Worm (Caenorhabditis elegans): ENCODE data around the gene gst-6.

The gst-6 gene

ce11 chrII:4904778-4905177 is 25.1 kb downstream of the gst-6 start, which contains the start of gene btbd-10:
Gene btbd-10, plus strand, starts transcription at chrII:4905008.
- TF ChIP-seq R02D3.7 (tag; optimal IDR thresholded peaks at IDR 0.05): no peak
- no peak for TF ChIP-seq fos-1 (tag; optimal IDR thresholded peaks at IDR 0.05)
- TF ChIP-seq F13H6.1 (tag; optimal IDR thresholded peaks at IDR 0.05): no peak
- TF ChIP-seq unc-55 (GFP tag; optimal IDR thresholded peaks at IDR 0.05): no peak
- TF ChIP-seq lin-11 (tag; optimal IDR thresholded peaks at IDR 0.05): no peak
- no peak for TF ChIP-seq unc-62 (GFP tag; optimal IDR thresholded peaks at IDR 0.05)
- no peak for TF ChIP-seq unc-39 (tag; optimal IDR thresholded peaks at IDR 0.05)
- no peak for TF ChIP-seq zag-1 (tag; optimal IDR thresholded peaks at IDR 0.05)
- no peak for TF ChIP-seq elt-3 (tag; optimal IDR thresholded peaks at IDR 0.05)
- no peak for TF ChIP-seq mdl-1 (tag; optimal IDR thresholded peaks at IDR 0.05)
- no peak for TF ChIP-seq crh-2 (tag; optimal IDR thresholded peaks at IDR 0.05)
- TF ChIP-seq nhr-12 (tag; optimal IDR thresholded peaks at IDR 0.05): no peak
- TF ChIP-seq aly-2 (tag; optimal IDR thresholded peaks at IDR 0.05): no peak
- no peak for TF ChIP-seq sma-3 (GFP tag; optimal IDR thresholded peaks at IDR 0.05)
- no peak for TF ChIP-seq Y55F3AM.14 (GFP tag; optimal IDR thresholded peaks at IDR 0.05)
- TF ChIP-seq nhr-21 (tag; optimal IDR thresholded peaks at IDR 0.05): no peak
- TF ChIP-seq ZK546.5 (tag; optimal IDR thresholded peaks at IDR 0.05): no peak
- TF ChIP-seq skn-1 (tag; optimal IDR thresholded peaks at IDR 0.05): no peak

DNA sequence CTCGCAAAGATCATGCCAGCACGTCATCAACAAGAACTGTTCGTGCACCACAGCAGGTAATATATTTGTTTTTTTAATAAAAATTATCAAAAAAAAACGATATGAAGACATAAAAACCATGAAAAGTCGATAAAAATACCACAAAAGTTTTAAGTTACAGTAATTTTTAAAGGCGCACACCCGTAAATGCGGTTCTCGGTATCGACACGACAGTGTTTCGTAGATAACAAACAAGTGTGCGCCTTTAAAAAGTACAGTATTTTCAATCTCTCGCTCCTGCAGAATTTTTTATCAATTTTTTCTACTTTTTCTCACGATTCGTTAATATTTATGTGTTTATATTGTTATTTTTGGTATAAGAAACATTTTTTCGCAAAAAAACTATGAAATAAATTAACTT is 25.6 kb downstream of the gst-6 start:
- TF ChIP-seq peb-1 (tag; optimal IDR thresholded peaks at IDR 0.05) (no peak), nhr-10 (tag; optimal IDR thresholded peaks at IDR 0.05) (no peak), egl-27 (tag; optimal IDR thresholded peaks at IDR 0.05) (no peak), lin-39 (tag; optimal IDR thresholded peaks at IDR 0.05) (no peak), crh-2 (tag; optimal IDR thresholded peaks at IDR 0.05) (no peak), unc-55 (GFP tag; optimal IDR thresholded peaks at IDR 0.05) (no peak), ztf-4 (tag; optimal IDR thresholded peaks at IDR 0.05) (no peak), ceh-82 (tag; optimal IDR thresholded peaks at IDR 0.05) (no peak), ZK546.5 (tag; optimal IDR thresholded peaks at IDR 0.05) (no peak), skn-1 (tag; optimal IDR thresholded peaks at IDR 0.05) (no peak), aly-2 (tag; optimal IDR thresholded peaks at IDR 0.05) (no peak), ama-1 (optimal IDR thresholded peaks at IDR 0.05) (no peak), unc-39 (tag; optimal IDR thresholded peaks at IDR 0.05) (no peak)

ce11 chrII:4905883-4906282 is 26.2 kb downstream of the gst-6 start:
- TF ChIP-seq crh-2 (tag; optimal IDR thresholded peaks at IDR 0.05): no peak
- no peak for TF ChIP-seq elt-1 (tag; optimal IDR thresholded peaks at IDR 0.05)
- no peak for TF ChIP-seq nhr-23 (tag; optimal IDR thresholded peaks at IDR 0.05)
- no peak for TF ChIP-seq mdl-1 (tag; optimal IDR thresholded peaks at IDR 0.05)

ce11 chrII:4908160-4908559 is 28.5 kb downstream of the gst-6 start:
- TF ChIP-seq lsy-2 (tag; optimal IDR thresholded peaks at IDR 0.05) (peak in 1 of 2 experiments; percentile 25), nhr-25 (tag; optimal IDR thresholded peaks at IDR 0.05) (no peak), sma-3 (GFP tag; optimal IDR thresholded peaks at IDR 0.05) (peak; percentile 7), nhr-129 (tag; optimal IDR thresholded peaks at IDR 0.05) (peak; percentile 43), R02D3.7 (tag; optimal IDR thresholded peaks at IDR 0.05) (no peak), elt-1 (tag; optimal IDR thresholded peaks at IDR 0.05) (no peak), mbf-1 (tag; optimal IDR thresholded peaks at IDR 0.05) (no peak), blmp-1 (tag; optimal IDR thresholded peaks at IDR 0.05; ENCODE audit: insufficient read depth) (no peak), fos-1 (tag; optimal IDR thresholded peaks at IDR 0.05) (peak; percentile 10), Y55F3AM.14 (GFP tag; optimal IDR thresholded peaks at IDR 0.05) (peak; percentile 18), lin-39 (tag; optimal IDR thresholded peaks at IDR 0.05) (no peak), aly-2 (tag; optimal IDR thresholded peaks at IDR 0.05) (no peak), F13H6.1 (tag; optimal IDR thresholded peaks at IDR 0.05) (peak; percentile 28), C34F6.9 (tag; optimal IDR thresholded peaks at IDR 0.05) (peak; percentile 40), ztf-4 (tag; optimal IDR thresholded peaks at IDR 0.05) (peak; percentile 25), crh-2 (tag; optimal IDR thresholded peaks at IDR 0.05) (no peak), unc-55 (GFP tag; optimal IDR thresholded peaks at IDR 0.05) (peak; percentile 62), ZK546.5 (tag; optimal IDR thresholded peaks at IDR 0.05) (no peak), sem-4 (tag; optimal IDR thresholded peaks at IDR 0.05) (no peak), sma-9 (GFP tag; optimal IDR thresholded peaks at IDR 0.05) (peak; percentile 25), sma-9 (tag; optimal IDR thresholded peaks at IDR 0.05) (no peak), zag-1 (tag; optimal IDR thresholded peaks at IDR 0.05) (peak; percentile 22), nhr-77 (tag; optimal IDR thresholded peaks at IDR 0.05) (no peak)

Measured in whole organism, L2 larva.